Fruit fly (Drosophila melanogaster) whole organism, embryonic: Measurements from ENCODE around the gene CG32436.
A peak's percentile ranks its signal among the peaks of the same experiment; 100 is the strongest.

Source experiments
- Bdp1 ChIP-seq: fragments of 200-800 bp; sonication (Bioruptor generic); optimal IDR thresholded peaks from 3 replicates; lab custom pipeline; 2016; ENCODE audit warnings: missing biosample characterization, missing genetic modification characterization
- C15 ChIP-seq: fragments of 200-800 bp; sonication (Bioruptor generic); IDR thresholded peaks from 3 replicates; pipeline ENCODE4 v1.3.6; 2022; ENCODE audit warnings: missing biosample characterization, missing genetic modification characterization
- CG11093 ChIP-seq: fragments of 200-800 bp; sonication (Bioruptor generic); IDR thresholded peaks from 3 replicates; pipeline ENCODE4 v1.3.6; 2022; ENCODE audit warnings: missing biosample characterization, missing genetic modification characterization
- CG11504 ChIP-seq: fragments of 200-800 bp; sonication (Bioruptor generic); optimal IDR thresholded peaks from 3 replicates; lab custom pipeline; 2019; ENCODE audit warnings: missing biosample characterization, mild to moderate bottlenecking, missing genetic modification characterization, moderate library complexity
- CG12942 ChIP-seq: fragments of 200-800 bp; sonication (Bioruptor generic); optimal IDR thresholded peaks from 3 replicates; lab custom pipeline; 2016; ENCODE audit warnings: missing biosample characterization, missing genetic modification characterization
- CG17802 ChIP-seq: fragments of 200-800 bp; sonication (Bioruptor generic); optimal IDR thresholded peaks from 2 replicates; lab custom pipeline; 2018; ENCODE audit warnings: missing biosample characterization, mild to moderate bottlenecking, missing genetic modification characterization, moderate library complexity
- CG18599 ChIP-seq: fragments of 200-800 bp; sonication (Bioruptor generic); optimal IDR thresholded peaks from 3 replicates; lab custom pipeline; 2017; ENCODE audit warnings: missing biosample characterization, missing genetic modification characterization, mild to moderate bottlenecking, moderate library complexity, missing genetic modification reagents
- CG2889 ChIP-seq: fragments of 200-800 bp; sonication (Bioruptor generic); IDR thresholded peaks from 3 replicates; pipeline ENCODE4 v1.3.6; 2022; ENCODE audit warnings: missing biosample characterization, missing genetic modification characterization
- CG3065 ChIP-seq: fragments of 200-800 bp; sonication (Bioruptor generic); optimal IDR thresholded peaks from 2 replicates; lab custom pipeline; 2016; ENCODE audit warnings: missing biosample characterization, missing genetic modification characterization
- CG32532 ChIP-seq: fragments of 200-800 bp; sonication (Bioruptor generic); IDR thresholded peaks from 2 replicates; pipeline ENCODE4 v1.3.6; 2022; ENCODE audit warnings: missing biosample characterization, missing genetic modification characterization
- CG34422 ChIP-seq: fragments of 200-800 bp; sonication (Bioruptor generic); IDR thresholded peaks from 3 replicates; pipeline ENCODE4 v1.3.6; 2022; ENCODE audit warnings: missing biosample characterization, missing genetic modification characterization
- CG3726 ChIP-seq: fragments of 200-800 bp; sonication (Bioruptor generic); IDR thresholded peaks from 3 replicates; pipeline ENCODE4, ENCODE4 v1.3.6; 2022; ENCODE audit warnings: missing biosample characterization, missing genetic modification characterization
- CG4424 ChIP-seq: fragments of 200-800 bp; sonication (Bioruptor generic); optimal IDR thresholded peaks from 3 replicates; lab custom pipeline; 2016; ENCODE audit warnings: missing biosample characterization, missing genetic modification characterization
- CG5953 ChIP-seq: fragments of 200-800 bp; sonication (Bioruptor generic); IDR thresholded peaks from 2 replicates; pipeline ENCODE4 v1.3.6; 2022; ENCODE audit warnings: missing biosample characterization, missing genetic modification characterization
- CG6175 ChIP-seq: fragments of 200-800 bp; sonication (Bioruptor generic); IDR thresholded peaks from 3 replicates; pipeline ENCODE4 v1.3.6; 2022; ENCODE audit warnings: missing biosample characterization, missing genetic modification characterization
- CG7786 ChIP-seq: fragments of 200-800 bp; sonication (Bioruptor generic); optimal IDR thresholded peaks from 2 replicates; lab custom pipeline; 2016; ENCODE audit warnings: missing biosample characterization, missing genetic modification characterization
- CoRest ChIP-seq: fragments of 200-800 bp; sonication (Bioruptor generic); optimal IDR thresholded peaks from 3 replicates; lab custom pipeline; 2018; ENCODE audit warnings: missing biosample characterization, mild to moderate bottlenecking, missing genetic modification characterization, moderate library complexity
- E2f1 ChIP-seq: fragments of 200-800 bp; sonication (Bioruptor generic); IDR thresholded peaks from 2 replicates; pipeline ENCODE4 v1.3.6; 2022; ENCODE audit warnings: missing biosample characterization, missing genetic modification characterization
- Elba2 ChIP-seq: fragments of 200-800 bp; sonication (Bioruptor generic); optimal IDR thresholded peaks from 3 replicates; lab custom pipeline; 2016; ENCODE audit warnings: missing biosample characterization, missing genetic modification characterization
- Ets97D ChIP-seq: fragments of 200-800 bp; sonication (Bioruptor generic); optimal IDR thresholded peaks from 3 replicates; lab custom pipeline; 2016; ENCODE audit warnings: missing biosample characterization, missing genetic modification characterization
- Fer1 ChIP-seq: fragments of 200-800 bp; sonication (Bioruptor generic); optimal IDR thresholded peaks from 2 replicates; lab custom pipeline; 2017; ENCODE audit warnings: missing biosample characterization, mild to moderate bottlenecking, missing genetic modification characterization
- HLH3B ChIP-seq: fragments of 200-800 bp; sonication (Bioruptor generic); IDR thresholded peaks from 2 replicates; pipeline ENCODE4 v1.3.6; 2022; ENCODE audit warnings: missing biosample characterization, missing genetic modification characterization
- Hr39 ChIP-seq: fragments of >200 bp; optimal IDR thresholded peaks from 2 replicates; lab custom pipeline; 2017
- Meics ChIP-seq: fragments of 200-800 bp; sonication (Bioruptor generic); optimal IDR thresholded peaks from 2 replicates; lab custom pipeline; 2017; ENCODE audit warnings: missing biosample characterization, mild to moderate bottlenecking, missing genetic modification characterization
- NC2β ChIP-seq: fragments of 200-800 bp; sonication (Bioruptor generic); optimal IDR thresholded peaks from 2 replicates; lab custom pipeline; 2016; ENCODE audit warnings: missing biosample characterization, missing genetic modification characterization
- Oli ChIP-seq: fragments of 200-800 bp; sonication (Bioruptor generic); optimal IDR thresholded peaks from 2 replicates; lab custom pipeline; 2018; ENCODE audit warnings: missing biosample characterization, mild to moderate bottlenecking, missing genetic modification characterization, moderate library complexity
- TFAM ChIP-seq: fragments of 200-800 bp; sonication (Bioruptor generic); optimal IDR thresholded peaks from 2 replicates; lab custom pipeline; 2017; ENCODE audit warnings: missing biosample characterization, missing genetic modification characterization, inconsistent platforms
- aop ChIP-seq: fragments of 200-800 bp; sonication (Bioruptor generic); IDR thresholded peaks from 2 replicates; pipeline ENCODE4 v1.3.6; 2022; ENCODE audit warnings: missing biosample characterization, missing genetic modification characterization
- az2 ChIP-seq: fragments of 200-800 bp; sonication (Bioruptor generic); optimal IDR thresholded peaks from 3 replicates; lab custom pipeline; 2016; ENCODE audit warnings: missing biosample characterization, missing genetic modification characterization
- bbx ChIP-seq: fragments of 200-800 bp; sonication (Bioruptor generic); IDR thresholded peaks from 2 replicates; pipeline ENCODE4 v1.3.6; 2022; ENCODE audit warnings: missing biosample characterization, missing genetic modification characterization; ENCODE audit not compliant: partially characterized antibody
- btn ChIP-seq: fragments of 200-800 bp; sonication (Bioruptor generic); optimal IDR thresholded peaks from 2 replicates; lab custom pipeline; 2016; ENCODE audit warnings: missing biosample characterization, missing genetic modification characterization
- chif ChIP-seq, 2 experiments: fragments of 200-800 bp; sonication (Bioruptor generic); optimal IDR thresholded peaks; 3 replicates each; lab custom pipeline; 2016; ENCODE audit warnings: missing biosample characterization in 2 of 2, missing genetic modification characterization in 2 of 2
- corto ChIP-seq: fragments of 200-800 bp; sonication (Bioruptor generic); optimal IDR thresholded peaks from 2 replicates; lab custom pipeline; 2016; ENCODE audit warnings: missing biosample characterization, mild to moderate bottlenecking, missing genetic modification characterization, moderate library complexity
- croc ChIP-seq: fragments of 200-800 bp; sonication (Bioruptor generic); conservative IDR thresholded peaks from 3 replicates; pipeline ENCODE4 v1.3.6; 2022; ENCODE audit warnings: missing biosample characterization, missing genetic modification characterization
- cwo ChIP-seq: fragments of 200-800 bp; sonication (Bioruptor generic); optimal IDR thresholded peaks from 3 replicates; lab custom pipeline; 2017; ENCODE audit warnings: missing biosample characterization, missing genetic modification characterization, mild to moderate bottlenecking, moderate library complexity, missing genetic modification reagents
- ewg ChIP-seq: fragments of 200-800 bp; sonication (Bioruptor generic); optimal IDR thresholded peaks from 3 replicates; lab custom pipeline; 2017; ENCODE audit warnings: mild to moderate bottlenecking, missing biosample characterization, missing genetic modification reagents, missing genetic modification characterization
- fd96Cb ChIP-seq: fragments of 200-800 bp; sonication (Bioruptor generic); optimal IDR thresholded peaks from 2 replicates; lab custom pipeline; 2018; ENCODE audit warnings: missing biosample characterization, mild to moderate bottlenecking, missing genetic modification characterization, moderate library complexity
- fru ChIP-seq: fragments of >200 bp; optimal IDR thresholded peaks from 2 replicates; lab custom pipeline; 2017
- gce ChIP-seq: fragments of 200-800 bp; sonication (Bioruptor generic); IDR thresholded peaks from 3 replicates; pipeline ENCODE4 v1.3.6; 2022; ENCODE audit warnings: missing biosample characterization, missing genetic modification characterization
- hkb ChIP-seq, 2 experiments: fragments of 200-800 bp in 1 of 2; fragments of >200 bp in 1 of 2; sonication (Bioruptor generic) in 1 of 2; IDR thresholded peaks in 1 of 2; optimal IDR thresholded peaks in 1 of 2; 2 replicates each; pipeline versions ENCODE4 v1.3.6 to Lab custom; 2017 to 2022; ENCODE audit warnings: missing biosample characterization in 1 of 2, missing genetic modification characterization in 1 of 2
- lbe ChIP-seq: fragments of 200-800 bp; sonication (Bioruptor generic); optimal IDR thresholded peaks from 2 replicates; lab custom pipeline; 2016; ENCODE audit warnings: missing biosample characterization, mild to moderate bottlenecking, missing genetic modification characterization
- lola ChIP-seq, 3 experiments: fragments of >200 bp in 2 of 3; fragments of 200-800 bp in 1 of 3; sonication (Bioruptor generic) in 1 of 3; optimal IDR thresholded peaks; 2 replicates each; lab custom pipeline; 2017 to 2019; ENCODE audit warnings: missing biosample characterization in 3 of 3, missing genetic modification characterization in 3 of 3, mild to moderate bottlenecking in 1 of 3, moderate library complexity in 1 of 3
- lov ChIP-seq, 2 experiments: fragments of 200-800 bp in 1 of 2; fragments of >200 bp in 1 of 2; sonication (Bioruptor generic) in 1 of 2; IDR thresholded peaks in 1 of 2; optimal IDR thresholded peaks in 1 of 2; 2 replicates in 1 of 2; 3 replicates in 1 of 2; pipeline versions ENCODE4 v1.3.6 to Lab custom; 2017 to 2022; ENCODE audit warnings: missing biosample characterization in 1 of 2, missing genetic modification characterization in 1 of 2
- nmo ChIP-seq: fragments of 200-800 bp; sonication (Bioruptor generic); optimal IDR thresholded peaks from 2 replicates; lab custom pipeline; 2018; ENCODE audit warnings: missing biosample characterization, mild to moderate bottlenecking, missing genetic modification characterization, moderate library complexity
- oc ChIP-seq: fragments of 200-800 bp; sonication (Bioruptor generic); optimal IDR thresholded peaks from 2 replicates; lab custom pipeline; 2018; ENCODE audit warnings: missing biosample characterization, mild to moderate bottlenecking, missing genetic modification characterization, moderate library complexity
- prd ChIP-seq, 3 experiments: fragments of >200 bp in 2 of 3; fragments of 200-800 bp in 1 of 3; sonication (Bioruptor generic) in 1 of 3; optimal IDR thresholded peaks in 2 of 3; IDR thresholded peaks in 1 of 3; 2 replicates in 2 of 3; 3 replicates in 1 of 3; pipeline versions ENCODE4 v1.3.6 to Lab custom; 2017 to 2022; ENCODE audit warnings: missing biosample characterization in 1 of 3, missing genetic modification characterization in 1 of 3
- pum ChIP-seq: fragments of 200-800 bp; sonication (Bioruptor generic); optimal IDR thresholded peaks from 2 replicates; lab custom pipeline; 2016; ENCODE audit warnings: missing biosample characterization, missing genetic modification characterization
- sens ChIP-seq: fragments of 200-800 bp; sonication (Bioruptor generic); peaks from one replicate; lab custom pipeline; 2016; ENCODE audit warnings: missing biosample characterization, missing genetic modification characterization
- tin ChIP-seq: fragments of 200-800 bp; sonication (Bioruptor generic); optimal IDR thresholded peaks from 3 replicates; lab custom pipeline; 2016; ENCODE audit warnings: missing biosample characterization, missing genetic modification characterization
- zen2 ChIP-seq: fragments of 200-800 bp; sonication (Bioruptor generic); IDR thresholded peaks from 3 replicates; pipeline ENCODE4 v1.3.6; 2022; ENCODE audit warnings: missing biosample characterization, missing genetic modification characterization; ENCODE audit not compliant: partially characterized antibody
- zfh2 ChIP-seq: fragments of 200-800 bp; sonication (Bioruptor generic); optimal IDR thresholded peaks from 2 replicates; lab custom pipeline; 2016; ENCODE audit warnings: missing biosample characterization, missing genetic modification characterization

Gene CG32436

dm6 chr3L:21385699-21386098, 41.9 kb downstream of the CG32436 start (continued):
- TF ChIP-seq CG11504 (tag; lab: Kevin White, UChicago) (peak; percentile 58), CG32532 (GFP tag; lab: Robert Waterston, UW) (no peak), CoRest (tag; lab: Kevin White, UChicago) (peak; percentile 24), Elba2 (no peak), Fer1 (GFP tag; lab: Kevin White, UChicago) (peak; percentile 30), HLH3B (GFP tag; lab: Robert Waterston, UW) (0 out of 2 replicates have a peak, but pooled peaks have one; percentile 20), ewg (no peak), corto (no peak), lov (optimal IDR thresholded peaks at IDR 0.05; lab: Kevin White, UChicago) (no peak), lov (GFP tag; IDR thresholded peaks at IDR 0.05; lab: Robert Waterston, UW) (no peak), lbe (GFP tag; lab: Kevin White, UChicago) (no peak), CG34422 (GFP tag; lab: Robert Waterston, UW) (no peak), CG6175 (GFP tag; lab: Robert Waterston, UW) (no peak), nmo (GFP tag; lab: Kevin White, UChicago) (peak; percentile 37), zen2 (GFP tag; lab: Robert Waterston, UW) (no peak), chif (GFP tag; optimal IDR thresholded peaks at IDR 0.05; lab: Kevin White, UChicago) (no peak), pum (GFP tag; lab: Kevin White, UChicago) (no peak), gce (no peak), lola (GFP tag; optimal IDR thresholded peaks at IDR 0.05; lab: Kevin White, UChicago) (no peak), croc (no peak), NC2β (GFP tag; lab: Kevin White, UChicago) (no peak), CG17802 (no peak), fd96Cb (peak; percentile 23), fru (no peak), Oli (tag; lab: Kevin White, UChicago) (peak; percentile 49), CG3065 (no peak), E2f1 (no peak), hkb (optimal IDR thresholded peaks at IDR 0.05; lab: Kevin White, UChicago) (no peak), hkb (GFP tag; IDR thresholded peaks at IDR 0.05; lab: Robert Waterston, UW) (no peak), CG12942 (GFP tag; lab: Kevin White, UChicago) (no peak), CG7786 (GFP tag; lab: Kevin White, UChicago) (no peak), az2 (peak; percentile 14), CG3726 (GFP tag; lab: Robert Waterston, UW) (no peak), CG11093 (no peak), bbx (GFP tag; lab: Robert Waterston, UW) (no peak), CG4424 (peak; percentile 27), btn (GFP tag; lab: Kevin White, UChicago) (no peak), C15 (GFP tag; lab: Robert Waterston, UW) (no peak), Hr39 (lab: Kevin White, UChicago) (no peak), Ets97D (GFP tag; lab: Kevin White, UChicago) (no peak), CG5953 (no peak), cwo (GFP tag; lab: Kevin White, UChicago) (no peak), CG18599 (GFP tag; lab: Kevin White, UChicago) (peak; percentile 5), zfh2 (no peak), prd (optimal IDR thresholded peaks at IDR 0.05; lab: Kevin White, UChicago) (no peak), prd (GFP tag; IDR thresholded peaks at IDR 0.05; lab: Robert Waterston, UW) (no peak), oc (tag; lab: Kevin White, UChicago) (no peak), Meics (GFP tag; lab: Kevin White, UChicago) (peak; percentile 21), Bdp1 (GFP tag; lab: Kevin White, UChicago) (no peak), aop (GFP tag; lab: Robert Waterston, UW) (no peak), CG2889 (no peak), tin (GFP tag; lab: Kevin White, UChicago) (no peak), TFAM (no peak), sens (GFP tag; lab: Kevin White, UChicago) (no peak)
